Worm (Caenorhabditis elegans) whole organism, L4/young adult: ENCODE data around the gene grd-7.

Experiments
- W03F9.2 ChIP-seq: fragments of 150-350 bp; optimal IDR thresholded peaks from 2 replicates; lab custom pipeline; 2014; ENCODE audit warnings: missing biosample characterization, missing genetic modification characterization
- him-1 ChIP-seq: sonication (generic microtip); optimal IDR thresholded peaks from 2 replicates; lab custom pipeline; 2016; ENCODE audit warnings: missing genotype, missing genetic modification reagents, missing genetic modification characterization, missing compliant biosample characterization

DNA sequence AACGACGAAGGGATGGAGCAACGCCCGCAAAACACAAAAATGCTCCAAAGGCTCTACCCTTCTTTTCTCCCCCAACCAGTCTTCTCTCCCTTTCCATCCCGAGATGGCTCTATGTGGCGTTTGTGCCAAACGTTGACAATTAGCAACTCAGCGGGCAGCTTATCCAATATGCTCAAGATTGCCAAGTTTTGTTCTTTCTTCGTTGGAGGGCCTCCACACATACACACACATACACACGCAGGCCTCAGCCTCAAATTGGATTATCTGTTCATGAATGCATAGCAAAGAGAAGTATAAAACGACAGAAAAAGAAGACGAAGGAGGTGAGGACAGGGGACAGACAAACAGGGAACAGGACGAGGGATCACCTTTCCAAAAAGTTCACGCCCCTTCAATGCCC is 12.1 kb upstream of the grd-7 start:
- TF ChIP-seq him-1 (tag; lab: Kevin White, UChicago), result no peak
- TF ChIP-seq W03F9.2 (tag; lab: Kevin White, UChicago), result no peak
